Worm (Caenorhabditis elegans) whole organism, late embryonic: ENCODE data around the gene T07F8.1.

ENCODE experiments used
- C08G9.2 ChIP-seq: sonication (generic microtip); optimal IDR thresholded peaks from 2 replicates; lab custom pipeline; 2016; ENCODE audit warnings: mild to moderate bottlenecking, missing genetic modification characterization, moderate library complexity, missing compliant biosample characterization
- C38D4.7 ChIP-seq: fragments of 200-800 bp; sonication (Bioruptor generic); optimal IDR thresholded peaks from 2 replicates; lab custom pipeline; 2018; ENCODE audit warnings: mild to moderate bottlenecking, missing genetic modification characterization, moderate library complexity, missing compliant biosample characterization
- F13H6.1 ChIP-seq: sonication (generic microtip); optimal IDR thresholded peaks from 2 replicates; lab custom pipeline; 2016; ENCODE audit warnings: missing genetic modification characterization, missing compliant biosample characterization
- K09A11.1 ChIP-seq: sonication (generic microtip); optimal IDR thresholded peaks from 2 replicates; lab custom pipeline; 2017; ENCODE audit warnings: antibody characterized with exemption, mild to moderate bottlenecking, missing genetic modification characterization, missing compliant biosample characterization; ENCODE audit not compliant: insufficient read depth
- T23F11.4 ChIP-seq: fragments of 200-800 bp; sonication (Bioruptor generic); optimal IDR thresholded peaks from 2 replicates; lab custom pipeline; 2018; ENCODE audit warnings: mild to moderate bottlenecking, missing genetic modification characterization, missing compliant biosample characterization
- Y22D7AL.16 ChIP-seq: sonication (generic microtip); optimal IDR thresholded peaks from 2 replicates; lab custom pipeline; 2016; ENCODE audit warnings: missing genetic modification characterization, missing compliant biosample characterization
- ahr-1 ChIP-seq: sonication (generic microtip); optimal IDR thresholded peaks from 2 replicates; lab custom pipeline; 2016; ENCODE audit warnings: missing genetic modification characterization, missing compliant biosample characterization
- ama-1 ChIP-seq: fragments of 150-350 bp; optimal IDR thresholded peaks from 2 replicates; lab custom pipeline; 2014
- ceh-14 ChIP-seq: sonication (generic microtip); optimal IDR thresholded peaks from 2 replicates; lab custom pipeline; 2016; ENCODE audit warnings: missing genotype, missing genetic modification characterization, missing compliant biosample characterization
- ceh-18 ChIP-seq: sonication (generic microtip); optimal IDR thresholded peaks from 2 replicates; lab custom pipeline; 2016; ENCODE audit warnings: missing genetic modification characterization, missing compliant biosample characterization
- ceh-19 ChIP-seq: fragments of 200-800 bp; sonication (Bioruptor generic); optimal IDR thresholded peaks from 2 replicates; lab custom pipeline; 2018; ENCODE audit warnings: mild to moderate bottlenecking, missing genetic modification characterization, missing compliant biosample characterization
- ceh-2 ChIP-seq: sonication (generic microtip); optimal IDR thresholded peaks from 2 replicates; lab custom pipeline; 2016; ENCODE audit warnings: missing genotype, missing genetic modification characterization, missing compliant biosample characterization
- ceh-30 ChIP-seq: fragments of 150-350 bp; optimal IDR thresholded peaks from 2 replicates; lab custom pipeline; 2014; ENCODE audit warnings: missing biosample characterization, missing genetic modification characterization
- ceh-31 ChIP-seq: sonication (generic microtip); optimal IDR thresholded peaks from 2 replicates; lab custom pipeline; 2016; ENCODE audit warnings: missing genetic modification characterization, missing compliant biosample characterization
- ceh-34 ChIP-seq: sonication (generic microtip); optimal IDR thresholded peaks from 2 replicates; lab custom pipeline; 2016; ENCODE audit warnings: mild to moderate bottlenecking, missing genetic modification characterization, missing compliant biosample characterization
- ceh-48 ChIP-seq: sonication (generic microtip); optimal IDR thresholded peaks from 2 replicates; lab custom pipeline; 2016; ENCODE audit warnings: missing genetic modification characterization, inconsistent platforms, missing compliant biosample characterization
- ceh-9 ChIP-seq: sonication (generic microtip); optimal IDR thresholded peaks from 2 replicates; lab custom pipeline; 2016; ENCODE audit warnings: mild to moderate bottlenecking, missing genetic modification characterization, inconsistent platforms, missing compliant biosample characterization
- elt-2 ChIP-seq: sonication (generic microtip); optimal IDR thresholded peaks from 2 replicates; lab custom pipeline; 2016; ENCODE audit warnings: missing genetic modification reagents, missing genetic modification characterization, missing compliant biosample characterization
- elt-4 ChIP-seq: sonication (generic microtip); optimal IDR thresholded peaks from 2 replicates; lab custom pipeline; 2016; ENCODE audit warnings: missing genetic modification characterization, missing compliant biosample characterization
- eyg-1 ChIP-seq: sonication (generic microtip); optimal IDR thresholded peaks from 2 replicates; lab custom pipeline; 2016; ENCODE audit warnings: missing genotype, missing genetic modification characterization, missing compliant biosample characterization
- fax-1 ChIP-seq: sonication (generic microtip); optimal IDR thresholded peaks from 2 replicates; lab custom pipeline; 2016; ENCODE audit warnings: missing genotype, missing genetic modification characterization, missing compliant biosample characterization
- fkh-6 ChIP-seq: sonication (generic microtip); optimal IDR thresholded peaks from 2 replicates; lab custom pipeline; 2016; ENCODE audit warnings: missing genetic modification characterization, missing compliant biosample characterization
- gmeb-2 ChIP-seq: sonication (generic microtip); optimal IDR thresholded peaks from 2 replicates; lab custom pipeline; 2016; ENCODE audit warnings: missing genetic modification characterization, inconsistent platforms, missing compliant biosample characterization
- hlh-13 ChIP-seq: fragments of 200-800 bp; sonication (Bioruptor generic); optimal IDR thresholded peaks from 2 replicates; lab custom pipeline; 2018; ENCODE audit warnings: mild to moderate bottlenecking, missing genetic modification characterization, missing compliant biosample characterization
- hlh-15 ChIP-seq: sonication (generic microtip); optimal IDR thresholded peaks from 2 replicates; lab custom pipeline; 2016; ENCODE audit warnings: missing genetic modification characterization, missing compliant biosample characterization
- hlh-30 ChIP-seq: sonication (generic microtip); optimal IDR thresholded peaks from 2 replicates; lab custom pipeline; 2017; ENCODE audit warnings: antibody characterized with exemption, missing genetic modification characterization, missing compliant biosample characterization; ENCODE audit not compliant: insufficient read depth
- hlh-6 ChIP-seq: sonication (generic microtip); optimal IDR thresholded peaks from 2 replicates; lab custom pipeline; 2016; ENCODE audit warnings: missing genotype, missing genetic modification characterization, missing compliant biosample characterization
- hlh-8 ChIP-seq: sonication (generic microtip); optimal IDR thresholded peaks from 2 replicates; lab custom pipeline; 2016; ENCODE audit warnings: missing genotype, missing genetic modification characterization, missing compliant biosample characterization
- lim-6 ChIP-seq: sonication (generic microtip); optimal IDR thresholded peaks from 2 replicates; lab custom pipeline; 2016; ENCODE audit warnings: missing genetic modification characterization, missing compliant biosample characterization
- lin-11 ChIP-seq: fragments of 200-800 bp; sonication (Bioruptor generic); optimal IDR thresholded peaks from 2 replicates; lab custom pipeline; 2018; ENCODE audit warnings: mild to moderate bottlenecking, missing genetic modification characterization, missing compliant biosample characterization
- mec-3 ChIP-seq: sonication (generic microtip); optimal IDR thresholded peaks from 2 replicates; lab custom pipeline; 2016; ENCODE audit warnings: borderline replicate concordance, missing genetic modification characterization, missing compliant biosample characterization
- nfya-1 ChIP-seq: sonication (generic microtip); optimal IDR thresholded peaks from 2 replicates; lab custom pipeline; 2017; ENCODE audit warnings: missing genetic modification characterization, mild to moderate bottlenecking, missing compliant biosample characterization, antibody characterized with exemption, moderate library complexity
- nhr-11 ChIP-seq: fragments of 150-350 bp; optimal IDR thresholded peaks from 2 replicates; lab custom pipeline; 2014; ENCODE audit warnings: missing biosample characterization, missing genetic modification characterization
- nhr-232 ChIP-seq: sonication (generic microtip); optimal IDR thresholded peaks from 2 replicates; lab custom pipeline; 2016; ENCODE audit warnings: missing genetic modification characterization, missing compliant biosample characterization
- pat-9 ChIP-seq: fragments of 200-800 bp; sonication (Bioruptor generic); optimal IDR thresholded peaks from 2 replicates; lab custom pipeline; 2018; ENCODE audit warnings: mild to moderate bottlenecking, missing genetic modification characterization, moderate library complexity, missing compliant biosample characterization
- pha-4 ChIP-seq: fragments of 150-350 bp; optimal IDR thresholded peaks from 2 replicates; lab custom pipeline; 2018; ENCODE audit warnings: missing biosample characterization, missing genetic modification reagents, missing genetic modification characterization
- pqm-1 ChIP-seq: sonication (generic microtip); optimal IDR thresholded peaks from 2 replicates; lab custom pipeline; 2016; ENCODE audit warnings: missing genetic modification characterization, missing compliant biosample characterization
- ref-2 ChIP-seq: sonication (generic microtip); optimal IDR thresholded peaks from 2 replicates; lab custom pipeline; 2016; ENCODE audit warnings: missing genetic modification characterization, missing compliant biosample characterization
- rnt-1 ChIP-seq: sonication (generic microtip); optimal IDR thresholded peaks from 2 replicates; lab custom pipeline; 2016; ENCODE audit warnings: missing genetic modification characterization, missing compliant biosample characterization
- sdc-2 ChIP-seq: sonication (generic microtip); optimal IDR thresholded peaks from 2 replicates; lab custom pipeline; 2016; ENCODE audit warnings: missing genotype, missing genetic modification characterization, missing compliant biosample characterization
- sox-2 ChIP-seq: fragments of 200-800 bp; sonication (Bioruptor generic); IDR thresholded peaks from 2 replicates; pipeline ENCODE4 v1.3.6; 2022; ENCODE audit warnings: missing genetic modification reagents, missing genetic modification characterization, missing compliant biosample characterization
- tbx-2 ChIP-seq: sonication (generic microtip); optimal IDR thresholded peaks from 2 replicates; lab custom pipeline; 2016; ENCODE audit warnings: missing genetic modification characterization, missing compliant biosample characterization
- tbx-7 ChIP-seq: sonication (generic microtip); optimal IDR thresholded peaks from 2 replicates; lab custom pipeline; 2016; ENCODE audit warnings: missing genotype, missing genetic modification characterization, missing compliant biosample characterization
- ttx-3 ChIP-seq: sonication (generic microtip); optimal IDR thresholded peaks from 2 replicates; lab custom pipeline; 2016; ENCODE audit warnings: missing genetic modification reagents, missing genetic modification characterization, missing compliant biosample characterization
- unc-42 ChIP-seq: sonication (generic microtip); optimal IDR thresholded peaks from 2 replicates; lab custom pipeline; 2016; ENCODE audit warnings: missing genotype, missing genetic modification characterization, missing compliant biosample characterization
- unc-55 ChIP-seq: sonication (generic microtip); optimal IDR thresholded peaks from 2 replicates; lab custom pipeline; 2017; ENCODE audit warnings: missing biosample characterization, missing genetic modification reagents, missing genetic modification characterization
- unc-86 ChIP-seq: sonication (generic microtip); optimal IDR thresholded peaks from 2 replicates; lab custom pipeline; 2016; ENCODE audit warnings: missing genetic modification characterization, missing compliant biosample characterization

Gene T07F8.1

DNA sequence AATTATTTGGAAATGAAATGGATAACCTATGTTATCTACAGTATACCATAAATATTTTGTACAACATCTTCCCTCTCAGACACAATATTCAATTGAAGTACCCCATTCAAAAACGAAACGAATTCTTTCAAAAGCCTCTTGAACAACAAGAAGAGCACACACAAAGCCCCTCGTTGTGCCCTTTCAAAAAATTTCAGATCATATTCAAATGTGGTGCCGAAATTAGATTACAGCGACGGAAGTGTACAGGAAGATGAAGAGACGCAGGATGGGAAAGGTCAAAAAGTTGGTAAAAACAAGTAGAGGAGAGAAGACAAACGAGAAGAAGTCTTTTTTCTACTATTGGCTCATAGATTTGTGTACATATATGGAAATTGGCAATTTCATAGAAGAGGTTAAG, 27.9 kb downstream of the T07F8.1 start:
- TF ChIP-seq nhr-11 (tag; lab: Kevin White, UChicago) = no peak
- peak; percentile 80 for TF ChIP-seq unc-42

DNA sequence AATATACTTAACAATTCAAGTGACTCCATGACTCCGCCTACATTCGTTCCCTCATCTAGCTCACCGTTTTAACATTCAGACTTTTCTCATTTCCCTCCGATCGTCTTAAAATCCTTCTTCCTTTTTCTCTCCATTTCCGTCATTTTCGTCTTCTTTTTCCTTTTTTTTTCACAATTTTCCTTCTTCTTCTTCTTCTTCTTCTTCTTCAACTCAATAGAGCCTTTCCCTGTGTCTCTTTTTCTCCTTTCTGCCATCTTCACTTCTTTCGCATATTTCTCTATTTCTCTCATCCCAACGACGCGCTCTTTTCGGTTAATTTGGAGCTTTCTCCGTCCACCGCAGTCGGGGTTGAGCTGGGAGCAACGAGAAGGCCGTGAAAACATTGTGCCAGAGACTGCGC, 34.4 kb downstream of the T07F8.1 start:
- TF ChIP-seq ttx-3 (tag; lab: Kevin White, UChicago) (no peak), ceh-14 (no peak), tbx-2 (tag; lab: Kevin White, UChicago) (peak; percentile 0), C08G9.2 (tag; lab: Kevin White, UChicago) (peak; percentile 5), unc-42 (peak; percentile 79), nfya-1 (peak; percentile 27), fax-1 (no peak), fkh-6 (no peak), gmeb-2 (no peak), ceh-19 (GFP tag; lab: Kevin White, UChicago) (peak; percentile 17), Y22D7AL.16 (tag; lab: Kevin White, UChicago) (no peak), ceh-18 (tag; lab: Kevin White, UChicago) (peak; percentile 40), unc-86 (tag; lab: Kevin White, UChicago) (no peak), lim-6 (tag; lab: Kevin White, UChicago) (no peak), K09A11.1 (no peak), ceh-31 (tag; lab: Kevin White, UChicago) (peak; percentile 38), ahr-1 (tag; lab: Kevin White, UChicago) (no peak)

DNA sequence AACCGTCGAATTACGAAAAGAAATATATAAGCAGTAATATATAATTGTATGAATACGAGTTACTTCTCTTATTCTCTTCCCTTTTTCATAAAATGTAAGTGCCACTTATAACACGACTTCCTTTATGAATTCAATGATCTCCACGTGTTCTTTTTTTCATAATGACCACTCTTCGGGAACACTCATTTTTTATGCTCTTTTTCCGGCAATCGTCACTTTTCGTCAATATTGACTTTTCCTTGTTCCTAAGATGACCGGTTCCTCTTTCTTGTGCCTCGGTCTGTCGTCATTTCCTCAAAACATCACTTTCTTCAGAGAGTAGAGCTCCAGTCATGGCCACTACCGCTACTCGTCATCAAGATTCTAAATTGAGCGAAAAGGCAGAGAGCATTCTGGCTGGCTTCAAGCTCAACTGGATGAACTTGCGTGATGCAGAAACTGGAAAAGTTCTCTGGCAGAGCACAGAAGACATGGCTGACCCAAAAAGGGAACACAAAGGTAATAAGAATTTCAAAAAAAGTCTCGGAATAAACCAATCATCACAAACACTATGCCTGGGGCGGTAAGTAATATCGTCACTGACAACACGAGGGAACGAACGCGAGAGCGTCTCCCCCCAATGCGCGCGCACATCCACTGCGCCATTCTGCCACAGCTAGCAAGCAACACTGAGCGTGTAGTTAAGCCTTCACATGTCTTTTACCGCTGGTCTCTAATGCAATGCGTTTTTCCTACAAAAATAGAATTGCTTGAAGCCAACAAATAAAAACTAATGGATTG, 35.5 kb downstream of the T07F8.1 start, which contains the start of gene pdl-1:
Gene pdl-1 (plus strand): TSS at position 309 of the 780 bp plus-strand sequence.
- TF ChIP-seq hlh-6 (tag; lab: Kevin White, UChicago) (peak; percentile 97), K09A11.1 (peak; percentile 72), ceh-31 (tag; lab: Kevin White, UChicago) (peak; percentile 86), C38D4.7 (GFP tag; lab: Kevin White, UChicago) (peak; percentile 94), ceh-9 (peak; percentile 85), pat-9 (peak; percentile 93), unc-55 (GFP tag; lab: Kevin White, UChicago) (no peak), elt-4 (tag; lab: Kevin White, UChicago) (peak; percentile 84), sox-2 (peak; percentile 87), F13H6.1 (tag; lab: Kevin White, UChicago) (peak; percentile 79), ref-2 (tag; lab: Kevin White, UChicago) (peak; percentile 91), ama-1 (no peak), unc-42 (peak; percentile 74), pha-4 (tag; lab: Kevin White, UChicago) (no peak), sdc-2 (peak; percentile 87), hlh-15 (tag; lab: Kevin White, UChicago) (peak; percentile 89), nhr-232 (tag; lab: Kevin White, UChicago) (peak; percentile 92), eyg-1 (peak; percentile 90), lin-11 (tag; lab: Kevin White, UChicago) (peak; percentile 89), hlh-8 (tag; lab: Kevin White, UChicago) (peak; percentile 86), ceh-34 (tag; lab: Kevin White, UChicago) (peak; percentile 93), ceh-14 (peak; percentile 89), T23F11.4 (peak; percentile 95), elt-2 (tag; lab: Kevin White, UChicago) (peak; percentile 94), ceh-30 (tag; lab: Kevin White, UChicago) (peak; percentile 31), fkh-6 (peak; percentile 91), ceh-2 (peak; percentile 90), fax-1 (peak; percentile 88), hlh-30 (peak; percentile 68), mec-3 (tag; lab: Kevin White, UChicago) (peak; percentile 80), C08G9.2 (tag; lab: Kevin White, UChicago) (peak; percentile 88), rnt-1 (tag; lab: Kevin White, UChicago) (peak; percentile 89), ceh-19 (GFP tag; lab: Kevin White, UChicago) (peak; percentile 96), tbx-7 (peak; percentile 72), hlh-13 (GFP tag; lab: Kevin White, UChicago) (peak; percentile 94), ceh-18 (tag; lab: Kevin White, UChicago) (peak; percentile 86), Y22D7AL.16 (tag; lab: Kevin White, UChicago) (peak; percentile 87), ceh-48 (tag; lab: Kevin White, UChicago) (peak; percentile 85), pqm-1 (peak; percentile 84)
